Worm (Caenorhabditis elegans) whole organism, L3 larva: ENCODE measurements around the gene K03D3.2.
A peak's percentile ranks its signal among the peaks of the same experiment; 100 is the strongest.

Experiments
- elt-2 ChIP-seq: sonication (generic microtip); optimal IDR thresholded peaks from 2 replicates; lab custom pipeline; 2016; ENCODE audit warnings: missing genetic modification reagents, mild to moderate bottlenecking, missing genetic modification characterization, missing compliant biosample characterization
- fkh-10 ChIP-seq: sonication (generic microtip); optimal IDR thresholded peaks from 2 replicates; lab custom pipeline; 2017; ENCODE audit warnings: missing biosample characterization, missing genetic modification reagents, missing genetic modification characterization
- nhr-237 ChIP-seq: fragments of 150-350 bp; optimal IDR thresholded peaks from 2 replicates; lab custom pipeline; 2014; ENCODE audit warnings: missing biosample characterization, missing genetic modification characterization
- pqm-1 ChIP-seq: fragments of 150-350 bp; optimal IDR thresholded peaks from 2 replicates; lab custom pipeline; 2017; ENCODE audit warnings: missing biosample characterization, missing genetic modification characterization, inconsistent platforms
- snpc-4 ChIP-seq: fragments of 150-350 bp; optimal IDR thresholded peaks from 2 replicates; lab custom pipeline; 2014; ENCODE audit warnings: missing biosample characterization, missing genetic modification characterization
- tbx-2 ChIP-seq: sonication (generic microtip); optimal IDR thresholded peaks from 2 replicates; lab custom pipeline; 2016; ENCODE audit warnings: mild to moderate bottlenecking, missing genetic modification characterization, missing compliant biosample characterization
- unc-62 ChIP-seq: fragments of 150-350 bp; sonication (generic microtip); optimal IDR thresholded peaks from 4 replicates; lab custom pipeline; 2014; ENCODE audit warnings: missing biosample characterization, missing genetic modification reagents, missing genetic modification characterization

- no peak for TF ChIP-seq fkh-10 (GFP tag; lab: Kevin White, UChicago)
- TF ChIP-seq nhr-237 (tag; lab: Kevin White, UChicago) = no peak
- no peak for TF ChIP-seq snpc-4 (tag; lab: Kevin White, UChicago)
- TF ChIP-seq unc-62 (GFP tag; lab: Kevin White, UChicago) = no peak
- no peak for TF ChIP-seq pqm-1
- peak; percentile 68 for TF ChIP-seq elt-2 (tag; lab: Kevin White, UChicago)
- no peak for TF ChIP-seq tbx-2 (tag; lab: Kevin White, UChicago)
Observed at ce11 chrIV:16293889-16294288, 34.5 kb downstream of the K03D3.2 start.
